Fruit fly (Drosophila melanogaster) whole organism, embryonic: ENCODE results near the gene Kmn1.

Source experiments
- Adf1 ChIP-seq: fragments of 200-800 bp; sonication (Bioruptor generic); IDR thresholded peaks from 2 replicates; pipeline ENCODE4 v1.3.6; 2022; ENCODE audit warnings: missing biosample characterization, missing genetic modification characterization
- CG13296 ChIP-seq: fragments of 200-800 bp; sonication (Bioruptor generic); optimal IDR thresholded peaks from 3 replicates; lab custom pipeline; 2018; ENCODE audit warnings: missing biosample characterization, mild to moderate bottlenecking, missing genetic modification characterization
- CG13624 ChIP-seq: fragments of 200-800 bp; sonication (Bioruptor generic); optimal IDR thresholded peaks from 2 replicates; lab custom pipeline; 2016; ENCODE audit warnings: missing biosample characterization, missing genetic modification characterization
- CG14050 ChIP-seq: fragments of 200-800 bp; sonication (Bioruptor generic); IDR thresholded peaks from 3 replicates; pipeline ENCODE4 v1.3.6; 2022; ENCODE audit warnings: missing biosample characterization, missing genetic modification characterization
- CG14860 ChIP-seq: fragments of 200-800 bp; sonication (Bioruptor generic); IDR thresholded peaks from 3 replicates; pipeline ENCODE4 v1.3.6; 2022; ENCODE audit warnings: missing biosample characterization, missing genetic modification characterization; ENCODE audit not compliant: partially characterized antibody
- CG15011 ChIP-seq: fragments of 200-800 bp; sonication (Bioruptor generic); optimal IDR thresholded peaks from 3 replicates; lab custom pipeline; 2018; ENCODE audit warnings: missing biosample characterization, mild to moderate bottlenecking, missing genetic modification characterization
- CG15514 ChIP-seq: fragments of 200-800 bp; sonication (Bioruptor generic); optimal IDR thresholded peaks from 3 replicates; lab custom pipeline; 2017; ENCODE audit warnings: missing biosample characterization, missing genetic modification characterization, mild to moderate bottlenecking, moderate library complexity, missing genetic modification reagents
- CG16815 ChIP-seq: fragments of 200-800 bp; sonication (Bioruptor generic); optimal IDR thresholded peaks from 3 replicates; lab custom pipeline; 2017; ENCODE audit warnings: missing biosample characterization, mild to moderate bottlenecking, missing genetic modification characterization
- CG17802 ChIP-seq: fragments of 200-800 bp; sonication (Bioruptor generic); optimal IDR thresholded peaks from 2 replicates; lab custom pipeline; 2018; ENCODE audit warnings: missing biosample characterization, mild to moderate bottlenecking, missing genetic modification characterization, moderate library complexity
- CG18764 ChIP-seq: fragments of 200-800 bp; sonication (Bioruptor generic); optimal IDR thresholded peaks from 3 replicates; lab custom pipeline; 2016; ENCODE audit warnings: missing biosample characterization, missing genetic modification characterization
- CG2199 ChIP-seq: fragments of 200-800 bp; sonication (Bioruptor generic); IDR thresholded peaks from 3 replicates; pipeline ENCODE4 v1.3.6; 2022; ENCODE audit warnings: missing biosample characterization, missing genetic modification characterization
- CG2712 ChIP-seq: fragments of 200-800 bp; optimal IDR thresholded peaks from 3 replicates; lab custom pipeline; 2019; ENCODE audit warnings: missing biosample characterization, mild to moderate bottlenecking, missing genetic modification characterization, moderate library complexity
- CG30020 ChIP-seq: fragments of 200-800 bp; optimal IDR thresholded peaks from 2 replicates; lab custom pipeline; 2019; ENCODE audit warnings: missing biosample characterization, mild to moderate bottlenecking, missing genetic modification characterization, moderate library complexity
- CG31388 ChIP-seq: fragments of 200-800 bp; sonication (Bioruptor generic); optimal IDR thresholded peaks from 2 replicates; lab custom pipeline; 2016; ENCODE audit warnings: missing biosample characterization, missing genetic modification characterization
- CG31441 ChIP-seq: fragments of 200-800 bp; sonication (Bioruptor generic); IDR thresholded peaks from 2 replicates; pipeline ENCODE4 v1.3.6; 2022; ENCODE audit warnings: missing biosample characterization, missing genetic modification characterization
- CG34422 ChIP-seq: fragments of 200-800 bp; sonication (Bioruptor generic); IDR thresholded peaks from 3 replicates; pipeline ENCODE4 v1.3.6; 2022; ENCODE audit warnings: missing biosample characterization, missing genetic modification characterization
- CG4617 ChIP-seq: fragments of 200-800 bp; sonication (Bioruptor generic); optimal IDR thresholded peaks from 3 replicates; lab custom pipeline; 2016; ENCODE audit warnings: missing biosample characterization, missing genetic modification characterization, borderline replicate concordance
- CG6791 ChIP-seq: fragments of 200-800 bp; sonication (Bioruptor generic); IDR thresholded peaks from 3 replicates; pipeline ENCODE4 v1.3.6; 2022; ENCODE audit warnings: missing biosample characterization, missing genetic modification characterization; ENCODE audit not compliant: partially characterized antibody
- CG6854 ChIP-seq: fragments of 200-800 bp; sonication (Bioruptor generic); optimal IDR thresholded peaks from 3 replicates; lab custom pipeline; 2017; ENCODE audit warnings: missing biosample characterization, mild to moderate bottlenecking, missing genetic modification characterization
- CG7271 ChIP-seq: fragments of 200-800 bp; sonication (Bioruptor generic); optimal IDR thresholded peaks from 2 replicates; lab custom pipeline; 2018; ENCODE audit warnings: missing biosample characterization, mild to moderate bottlenecking, missing genetic modification characterization, moderate library complexity
- CG7357 ChIP-seq: fragments of 200-800 bp; sonication (Bioruptor generic); IDR thresholded peaks from 3 replicates; pipeline ENCODE4 v1.3.6; 2022; ENCODE audit warnings: missing biosample characterization, missing genetic modification characterization
- CG7372 ChIP-seq: fragments of 200-800 bp; sonication (Bioruptor generic); IDR thresholded peaks from 2 replicates; pipeline ENCODE4 v1.3.6; 2022; ENCODE audit warnings: missing biosample characterization, missing genetic modification characterization
- CG7839 ChIP-seq: fragments of 200-800 bp; sonication (Bioruptor generic); optimal IDR thresholded peaks from 3 replicates; lab custom pipeline; 2018; ENCODE audit warnings: missing biosample characterization, mild to moderate bottlenecking, missing genetic modification characterization, moderate library complexity
- CG7963 ChIP-seq: fragments of 200-800 bp; sonication (Bioruptor generic); IDR thresholded peaks from 3 replicates; pipeline ENCODE4 v1.3.6; 2022; ENCODE audit warnings: missing biosample characterization, missing genetic modification characterization; ENCODE audit not compliant: partially characterized antibody
- CG8281 ChIP-seq: fragments of 200-800 bp; sonication (Bioruptor generic); optimal IDR thresholded peaks from 2 replicates; lab custom pipeline; 2018; ENCODE audit warnings: missing biosample characterization, mild to moderate bottlenecking, missing genetic modification characterization, moderate library complexity
- CG8290 ChIP-seq, 3 experiments: fragments of 200-800 bp; sonication (Bioruptor generic); optimal IDR thresholded peaks; 2 replicates each; lab custom pipeline; 2016 to 2019; ENCODE audit warnings: missing biosample characterization in 3 of 3, missing genetic modification characterization in 3 of 3, mild to moderate bottlenecking in 2 of 3, moderate library complexity in 1 of 3
- CG9817 ChIP-seq: fragments of 200-800 bp; sonication (Bioruptor generic); optimal IDR thresholded peaks from 2 replicates; lab custom pipeline; 2018; ENCODE audit warnings: missing biosample characterization, mild to moderate bottlenecking, missing genetic modification characterization, moderate library complexity
- HmgZ ChIP-seq: fragments of 200-800 bp; sonication (Bioruptor generic); optimal IDR thresholded peaks from 2 replicates; lab custom pipeline; 2018; ENCODE audit warnings: missing biosample characterization, mild to moderate bottlenecking, missing genetic modification characterization
- Mrtf ChIP-seq: fragments of 200-800 bp; sonication (Bioruptor generic); IDR thresholded peaks from 3 replicates; pipeline ENCODE4 v1.3.6; 2022; ENCODE audit warnings: missing biosample characterization, missing genetic modification characterization
- NC2β ChIP-seq: fragments of 200-800 bp; sonication (Bioruptor generic); optimal IDR thresholded peaks from 2 replicates; lab custom pipeline; 2016; ENCODE audit warnings: missing biosample characterization, missing genetic modification characterization
- Neu2 ChIP-seq: fragments of 200-800 bp; sonication (Bioruptor generic); optimal IDR thresholded peaks from 3 replicates; lab custom pipeline; 2016; ENCODE audit warnings: missing biosample characterization, missing genetic modification characterization, borderline replicate concordance
- Pdp1 ChIP-seq, 2 experiments: fragments of 200-800 bp; sonication (Bioruptor generic); optimal IDR thresholded peaks; 3 replicates each; lab custom pipeline; 2016; ENCODE audit warnings: missing biosample characterization in 2 of 2, missing genetic modification characterization in 2 of 2, mild to moderate bottlenecking in 1 of 2, moderate library complexity in 1 of 2
- Six4 ChIP-seq: fragments of 200-800 bp; sonication (Bioruptor generic); optimal IDR thresholded peaks from 2 replicates; lab custom pipeline; 2016; ENCODE audit warnings: missing biosample characterization, missing genetic modification characterization
- bbx ChIP-seq: fragments of 200-800 bp; sonication (Bioruptor generic); IDR thresholded peaks from 2 replicates; pipeline ENCODE4 v1.3.6; 2022; ENCODE audit warnings: missing biosample characterization, missing genetic modification characterization; ENCODE audit not compliant: partially characterized antibody
- crp ChIP-seq, 2 experiments: fragments of 200-800 bp; sonication (Bioruptor generic); optimal IDR thresholded peaks; 2 replicates in 1 of 2; 3 replicates in 1 of 2; lab custom pipeline; 2017; ENCODE audit warnings: missing biosample characterization in 2 of 2, missing genetic modification characterization in 2 of 2, mild to moderate bottlenecking in 1 of 2, moderate library complexity in 1 of 2
- da ChIP-seq: fragments of 200-800 bp; sonication (Bioruptor generic); optimal IDR thresholded peaks from 2 replicates; lab custom pipeline; 2016; ENCODE audit warnings: missing biosample characterization, missing genetic modification characterization
- esg ChIP-seq: fragments of 200-800 bp; sonication (Bioruptor generic); conservative IDR thresholded peaks from 2 replicates; pipeline ENCODE4 v1.3.6; 2022; ENCODE audit warnings: missing biosample characterization, missing genetic modification characterization
- ftz-f1 ChIP-seq: fragments of 200-800 bp; sonication (Bioruptor generic); optimal IDR thresholded peaks from 2 replicates; lab custom pipeline; 2016; ENCODE audit warnings: missing biosample characterization, missing genetic modification characterization
- gce ChIP-seq: fragments of 200-800 bp; sonication (Bioruptor generic); IDR thresholded peaks from 3 replicates; pipeline ENCODE4 v1.3.6; 2022; ENCODE audit warnings: missing biosample characterization, missing genetic modification characterization
- hbn ChIP-seq: fragments of 200-800 bp; sonication (Bioruptor generic); IDR thresholded peaks from 2 replicates; pipeline ENCODE4 v1.3.6; 2022; ENCODE audit warnings: missing biosample characterization, missing genetic modification characterization; ENCODE audit not compliant: partially characterized antibody
- lov ChIP-seq, 2 experiments: fragments of 200-800 bp in 1 of 2; fragments of >200 bp in 1 of 2; sonication (Bioruptor generic) in 1 of 2; IDR thresholded peaks in 1 of 2; optimal IDR thresholded peaks in 1 of 2; 2 replicates in 1 of 2; 3 replicates in 1 of 2; pipeline versions ENCODE4 v1.3.6 to Lab custom; 2017 to 2022; ENCODE audit warnings: missing biosample characterization in 1 of 2, missing genetic modification characterization in 1 of 2
- row ChIP-seq: fragments of 200-800 bp; sonication (Bioruptor generic); IDR thresholded peaks from 3 replicates; pipeline ENCODE4 v1.3.6; 2022; ENCODE audit warnings: missing biosample characterization, missing genetic modification characterization
- slbo ChIP-seq: fragments of 200-800 bp; sonication (Bioruptor generic); IDR thresholded peaks from 2 replicates; pipeline ENCODE4 v1.3.6; 2022; ENCODE audit warnings: missing biosample characterization, missing genetic modification characterization
- tio ChIP-seq: fragments of 200-800 bp; sonication (Bioruptor generic); optimal IDR thresholded peaks from 2 replicates; lab custom pipeline; 2017; ENCODE audit warnings: missing biosample characterization, missing genetic modification characterization, inconsistent platforms
- ttk ChIP-seq: fragments of 200-800 bp; sonication (Bioruptor generic); IDR thresholded peaks from 2 replicates; pipeline ENCODE4 v2.1.2; 2022; ENCODE audit warnings: missing biosample characterization, missing genetic modification characterization
- wek ChIP-seq: fragments of 200-800 bp; sonication (Bioruptor generic); optimal IDR thresholded peaks from 3 replicates; lab custom pipeline; 2018; ENCODE audit warnings: missing biosample characterization, mild to moderate bottlenecking, missing genetic modification characterization, moderate library complexity
- wor ChIP-seq: fragments of 200-800 bp; sonication (Bioruptor generic); IDR thresholded peaks from 2 replicates; pipeline ENCODE4 v1.3.6; 2022; ENCODE audit warnings: missing biosample characterization, missing genetic modification characterization
- yki ChIP-seq: fragments of >200 bp; optimal IDR thresholded peaks from 3 replicates; lab custom pipeline; 2018
- zen2 ChIP-seq: fragments of 200-800 bp; sonication (Bioruptor generic); IDR thresholded peaks from 3 replicates; pipeline ENCODE4 v1.3.6; 2022; ENCODE audit warnings: missing biosample characterization, missing genetic modification characterization; ENCODE audit not compliant: partially characterized antibody

Kmn1 gene

DNA sequence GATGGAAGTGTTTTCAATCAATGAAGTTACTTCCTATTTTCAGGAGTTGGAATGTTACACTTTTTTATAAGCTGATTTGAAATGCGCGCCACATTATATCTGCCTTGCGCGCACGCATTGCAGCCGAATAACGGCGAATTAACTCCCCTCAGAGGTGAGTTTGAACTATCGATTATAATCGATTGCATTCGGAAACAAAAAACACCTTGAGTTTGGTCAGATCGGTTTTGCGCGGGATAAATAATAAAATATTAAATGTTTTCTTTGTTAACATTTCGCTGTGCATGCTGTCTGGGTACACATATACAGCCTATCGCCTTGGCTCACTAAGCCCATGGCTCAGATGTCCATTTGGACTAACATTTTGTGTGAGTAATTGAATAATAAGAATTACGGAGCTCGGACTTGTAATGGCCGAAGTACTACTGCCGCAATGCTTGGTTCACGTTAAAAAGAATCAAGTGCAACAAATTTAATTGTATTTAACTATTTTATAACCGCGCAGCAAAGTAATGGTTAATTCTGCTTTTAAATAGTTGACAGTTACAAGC is 49.1 kb upstream of the Kmn1 start:
- peak; percentile 39; the same call in 1 of the 2 replicates for TF ChIP-seq hbn
- TF ChIP-seq CG13296 (GFP tag; lab: Kevin White, UChicago): no peak
- no peak for TF ChIP-seq CG7357 (GFP tag; lab: Robert Waterston, UW)
- TF ChIP-seq CG8281 (tag; lab: Kevin White, UChicago): no peak
- no peak for TF ChIP-seq CG15514 (GFP tag; lab: Kevin White, UChicago)
- no peak for TF ChIP-seq HmgZ (tag; lab: Kevin White, UChicago)
- no peak for TF ChIP-seq CG34422 (GFP tag; lab: Robert Waterston, UW)
- no peak for TF ChIP-seq Mrtf (GFP tag; lab: Robert Waterston, UW)
- TF ChIP-seq row: no peak
- TF ChIP-seq da (GFP tag; lab: Kevin White, UChicago): no peak
- TF ChIP-seq NC2β (GFP tag; lab: Kevin White, UChicago): no peak
- no peak for TF ChIP-seq CG13624
- no peak for TF ChIP-seq CG7372 (GFP tag; lab: Robert Waterston, UW)
- TF ChIP-seq CG7839: no peak
- TF ChIP-seq CG8290 (GFP tag; optimal IDR thresholded peaks at IDR 0.05; lab: Kevin White, UChicago): no peak
- TF ChIP-seq CG8290 (tag; optimal IDR thresholded peaks at IDR 0.05; lab: Kevin White, UChicago): no peak
- TF ChIP-seq CG17802: no peak
- peak; percentile 27 for TF ChIP-seq bbx (GFP tag; lab: Robert Waterston, UW)
- no peak for TF ChIP-seq CG2712 (tag; lab: Kevin White, UChicago)
- TF ChIP-seq CG15011 (GFP tag; lab: Kevin White, UChicago): no peak
- no peak for TF ChIP-seq slbo
- no peak for TF ChIP-seq CG18764 (GFP tag; lab: Kevin White, UChicago)
- TF ChIP-seq tio (GFP tag; lab: Kevin White, UChicago): no peak
- TF ChIP-seq CG14050 (GFP tag; lab: Robert Waterston, UW): no peak
- TF ChIP-seq Pdp1 (GFP tag; optimal IDR thresholded peaks at IDR 0.05; lab: Kevin White, UChicago): no peak
- no peak for TF ChIP-seq CG14860 (GFP tag; lab: Robert Waterston, UW)
- TF ChIP-seq CG30020: no peak
- peak; percentile 5; the same call in 2 of the 3 replicates for TF ChIP-seq CG6791 (GFP tag; lab: Robert Waterston, UW)
- TF ChIP-seq CG7963 (GFP tag; lab: Robert Waterston, UW): 0 out of 3 replicates have a peak, but pooled peaks have one; percentile 9
- no peak for TF ChIP-seq Neu2 (GFP tag; lab: Kevin White, UChicago)
- no peak for TF ChIP-seq ttk
- TF ChIP-seq CG16815 (GFP tag; lab: Kevin White, UChicago): no peak
- no peak for TF ChIP-seq ftz-f1 (GFP tag; lab: Kevin White, UChicago)
- no peak for TF ChIP-seq CG2199 (GFP tag; lab: Robert Waterston, UW)
- no peak for TF ChIP-seq esg (GFP tag; lab: Robert Waterston, UW)
- TF ChIP-seq CG4617 (GFP tag; lab: Kevin White, UChicago): no peak
- TF ChIP-seq yki: no peak
- TF ChIP-seq CG31441: no peak
- TF ChIP-seq CG9817: no peak
- no peak for TF ChIP-seq wor (GFP tag; lab: Robert Waterston, UW)
- TF ChIP-seq Six4 (GFP tag; lab: Kevin White, UChicago): no peak
- TF ChIP-seq gce (GFP tag; lab: Robert Waterston, UW): no peak
- peak; percentile 4 for TF ChIP-seq zen2 (GFP tag; lab: Robert Waterston, UW)
- no peak for TF ChIP-seq Adf1 (GFP tag; lab: Robert Waterston, UW)
- no peak for TF ChIP-seq lov (optimal IDR thresholded peaks at IDR 0.05; lab: Kevin White, UChicago)
- no peak for TF ChIP-seq lov (GFP tag; IDR thresholded peaks at IDR 0.05; lab: Robert Waterston, UW)
- no peak for TF ChIP-seq crp (GFP tag; optimal IDR thresholded peaks at IDR 0.05; lab: Kevin White, UChicago)
- no peak for TF ChIP-seq CG7271 (tag; lab: Kevin White, UChicago)
- TF ChIP-seq CG31388 (GFP tag; lab: Kevin White, UChicago): no peak
- TF ChIP-seq CG6854 (GFP tag; lab: Kevin White, UChicago): no peak
- TF ChIP-seq wek: no peak
